Worm (Caenorhabditis elegans) whole organism, late embryonic: ENCODE data around the gene ceh-89.
A peak's percentile ranks its signal among the peaks of the same experiment; 100 is the strongest.

Source experiments
- F13H6.1 ChIP-seq: sonication (generic microtip); optimal IDR thresholded peaks from 2 replicates; lab custom pipeline; 2016; ENCODE audit warnings: missing genetic modification characterization, missing compliant biosample characterization
- K09A11.1 ChIP-seq: sonication (generic microtip); optimal IDR thresholded peaks from 2 replicates; lab custom pipeline; 2017; ENCODE audit warnings: antibody characterized with exemption, mild to moderate bottlenecking, missing genetic modification characterization, missing compliant biosample characterization; ENCODE audit not compliant: insufficient read depth
- ceh-19 ChIP-seq: fragments of 200-800 bp; sonication (Bioruptor generic); optimal IDR thresholded peaks from 2 replicates; lab custom pipeline; 2018; ENCODE audit warnings: mild to moderate bottlenecking, missing genetic modification characterization, missing compliant biosample characterization
- elt-2 ChIP-seq: sonication (generic microtip); optimal IDR thresholded peaks from 2 replicates; lab custom pipeline; 2016; ENCODE audit warnings: missing genetic modification reagents, missing genetic modification characterization, missing compliant biosample characterization
- hlh-15 ChIP-seq: sonication (generic microtip); optimal IDR thresholded peaks from 2 replicates; lab custom pipeline; 2016; ENCODE audit warnings: missing genetic modification characterization, missing compliant biosample characterization
- npax-4 ChIP-seq: sonication (generic microtip); optimal IDR thresholded peaks from 2 replicates; lab custom pipeline; 2016; ENCODE audit warnings: missing genetic modification characterization, missing compliant biosample characterization
- odd-2 ChIP-seq: sonication (generic microtip); optimal IDR thresholded peaks from 2 replicates; lab custom pipeline; 2017; ENCODE audit warnings: antibody characterized with exemption, mild to moderate bottlenecking, missing genetic modification characterization, missing compliant biosample characterization
- pha-4 ChIP-seq: fragments of 150-350 bp; optimal IDR thresholded peaks from 2 replicates; lab custom pipeline; 2018; ENCODE audit warnings: missing biosample characterization, missing genetic modification reagents, missing genetic modification characterization

The ceh-89 gene

ce11 chrX:14186466-14186865 is 44.7 kb downstream of the ceh-89 start, which contains the start of gene ceh-36:
Gene ceh-36 (minus strand): TSS chrX:14186566.
- TF ChIP-seq hlh-15 (tag; lab: Kevin White, UChicago) (no peak), K09A11.1 (tag; lab: Kevin White, UChicago) (no peak), elt-2 (tag; lab: Kevin White, UChicago) (no peak), pha-4 (tag; lab: Kevin White, UChicago) (no peak), odd-2 (tag; lab: Kevin White, UChicago) (no peak)

- no peak for TF ChIP-seq F13H6.1 (tag; lab: Kevin White, UChicago)
- no peak for TF ChIP-seq npax-4 (tag; lab: Kevin White, UChicago)
- TF ChIP-seq ceh-19: no peak
- TF ChIP-seq elt-2 (tag; lab: Kevin White, UChicago): peak; percentile 60
Observed at ce11 chrX:14194251-14194650, 52.5 kb downstream of the ceh-89 start.
